Worm (Caenorhabditis elegans) whole organism, L2 larva: ENCODE data around the gene chs-2.

Source experiments
- aly-2 ChIP-seq: fragments of 150-350 bp; optimal IDR thresholded peaks from 2 replicates; lab custom pipeline; 2014; ENCODE audit warnings: missing biosample characterization, missing genetic modification characterization
- ceh-82 ChIP-seq: fragments of 150-350 bp; optimal IDR thresholded peaks from 2 replicates; lab custom pipeline; 2014; ENCODE audit warnings: missing biosample characterization, missing genetic modification characterization
- lin-39 ChIP-seq: fragments of 150-350 bp; optimal IDR thresholded peaks from 2 replicates; lab custom pipeline; 2014; ENCODE audit warnings: missing biosample characterization, missing genetic modification reagents, missing genetic modification characterization
- nhr-11 ChIP-seq: fragments of 150-350 bp; optimal IDR thresholded peaks from 2 replicates; lab custom pipeline; 2014; ENCODE audit warnings: missing biosample characterization, missing genetic modification characterization
- nhr-237 ChIP-seq: fragments of 150-350 bp; optimal IDR thresholded peaks from 2 replicates; lab custom pipeline; 2014; ENCODE audit warnings: missing biosample characterization, missing genetic modification characterization
- snpc-4 ChIP-seq: fragments of 150-350 bp; optimal IDR thresholded peaks from 2 replicates; lab custom pipeline; 2014; ENCODE audit warnings: missing biosample characterization, missing genetic modification characterization
- ztf-11 ChIP-seq: sonication (generic microtip); optimal IDR thresholded peaks from 2 replicates; lab custom pipeline; 2017; ENCODE audit warnings: missing biosample characterization, missing genetic modification characterization

DNA sequence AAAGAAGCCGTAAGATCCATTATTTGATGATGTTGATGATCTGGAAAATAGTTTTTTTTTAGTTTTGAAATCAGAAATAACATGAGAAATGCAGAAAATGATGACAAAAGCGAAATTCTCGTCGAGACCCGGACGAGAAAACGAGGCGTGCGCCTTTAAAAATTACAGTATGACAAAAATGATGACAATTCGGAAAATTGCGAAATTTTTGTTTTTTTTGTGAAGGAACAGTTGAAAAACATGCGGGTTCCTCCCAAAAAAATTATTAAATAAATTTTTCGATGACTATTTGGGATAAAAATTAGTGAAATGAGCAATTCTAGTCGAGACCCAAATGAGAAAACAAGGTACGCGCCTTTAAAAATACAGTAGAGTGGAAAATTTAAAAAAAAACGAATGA is 23.8 kb downstream of the chs-2 start, which contains the start of gene ubxn-3:
- TF ChIP-seq ceh-82 = no peak
- no peak for TF ChIP-seq snpc-4 (tag; lab: Kevin White, UChicago)
- TF ChIP-seq nhr-11 (tag; lab: Kevin White, UChicago) = no peak
- no peak for TF ChIP-seq ztf-11
- TF ChIP-seq lin-39 = no peak
- no peak for TF ChIP-seq aly-2 (tag; lab: Kevin White, UChicago)
- no peak for TF ChIP-seq nhr-237 (tag; lab: Kevin White, UChicago)
